Worm (Caenorhabditis elegans) whole organism, mixed stage, embryonic: ENCODE data around the gene K11E4.1.

Experiments used
- M03D4.4 ChIP-seq: sonication (generic microtip); optimal IDR thresholded peaks from 2 replicates; lab custom pipeline; 2017; ENCODE audit warnings: mild to moderate bottlenecking, missing genetic modification characterization, missing compliant biosample characterization
- bed-3 ChIP-seq: fragments of 200-800 bp; sonication (Bioruptor generic); optimal IDR thresholded peaks from 3 replicates; lab custom pipeline; 2018; ENCODE audit warnings: mild to moderate bottlenecking, missing genetic modification characterization, moderate library complexity, missing compliant biosample characterization
- blmp-1 ChIP-seq: fragments of 150-350 bp; optimal IDR thresholded peaks from 2 replicates; lab custom pipeline; 2014; ENCODE audit warnings: missing biosample characterization, missing genetic modification characterization
- ceh-39 ChIP-seq: fragments of 150-350 bp; optimal IDR thresholded peaks from 2 replicates; lab custom pipeline; 2014; ENCODE audit warnings: missing biosample characterization, missing genetic modification characterization
- ceh-43 ChIP-seq: fragments of 200-800 bp; sonication (Bioruptor generic); optimal IDR thresholded peaks from 2 replicates; lab custom pipeline; 2018; ENCODE audit warnings: mild to moderate bottlenecking, missing genetic modification characterization, moderate library complexity, missing compliant biosample characterization
- ceh-83 ChIP-seq: fragments of 200-800 bp; sonication (Bioruptor generic); optimal IDR thresholded peaks from 2 replicates; lab custom pipeline; 2018; ENCODE audit warnings: mild to moderate bottlenecking, missing genetic modification characterization, missing compliant biosample characterization
- ces-1 ChIP-seq: fragments of 150-350 bp; optimal IDR thresholded peaks from 2 replicates; lab custom pipeline; 2014; ENCODE audit warnings: missing biosample characterization, missing genetic modification reagents, missing genetic modification characterization
- cnd-1 ChIP-seq: fragments of 200-800 bp; sonication (Bioruptor generic); optimal IDR thresholded peaks from 2 replicates; lab custom pipeline; 2018; ENCODE audit warnings: mild to moderate bottlenecking, missing genetic modification characterization, missing compliant biosample characterization
- drap-1 ChIP-seq: fragments of 200-800 bp; sonication (Bioruptor generic); optimal IDR thresholded peaks from 3 replicates; lab custom pipeline; 2018; ENCODE audit warnings: mild to moderate bottlenecking, missing genetic modification characterization, missing compliant biosample characterization
- elt-1 ChIP-seq: sonication (generic microtip); optimal IDR thresholded peaks from 2 replicates; lab custom pipeline; 2017; ENCODE audit warnings: missing genetic modification characterization, mild to moderate bottlenecking, missing compliant biosample characterization, antibody characterized with exemption, moderate library complexity, borderline replicate concordance; ENCODE audit not compliant: insufficient read depth
- elt-3 ChIP-seq: fragments of 150-350 bp; optimal IDR thresholded peaks from 2 replicates; lab custom pipeline; 2014; ENCODE audit warnings: missing biosample characterization, missing genetic modification characterization
- flh-1 ChIP-seq: fragments of 200-800 bp; sonication (Bioruptor generic); optimal IDR thresholded peaks from 2 replicates; lab custom pipeline; 2018; ENCODE audit warnings: mild to moderate bottlenecking, missing genetic modification characterization, moderate library complexity, missing compliant biosample characterization
- ham-2 ChIP-seq: fragments of 200-800 bp; sonication (Bioruptor generic); optimal IDR thresholded peaks from 2 replicates; lab custom pipeline; 2018; ENCODE audit warnings: mild to moderate bottlenecking, missing genetic modification characterization, missing compliant biosample characterization
- lin-13 ChIP-seq: fragments of 150-350 bp; optimal IDR thresholded peaks from 2 replicates; lab custom pipeline; 2014; ENCODE audit warnings: missing biosample characterization, missing genetic modification characterization
- lin-32 ChIP-seq: fragments of 200-800 bp; sonication (Bioruptor generic); optimal IDR thresholded peaks from 2 replicates; lab custom pipeline; 2018; ENCODE audit warnings: mild to moderate bottlenecking, missing genetic modification characterization, missing compliant biosample characterization
- lsy-2 ChIP-seq: fragments of 150-350 bp; optimal IDR thresholded peaks from 2 replicates; lab custom pipeline; 2014; ENCODE audit warnings: missing biosample characterization, missing genetic modification characterization
- mab-5 ChIP-seq: fragments of 150-350 bp; optimal IDR thresholded peaks from 2 replicates; lab custom pipeline; 2014; ENCODE audit warnings: missing biosample characterization, missing genetic modification characterization
- mep-1 ChIP-seq: fragments of 150-350 bp; optimal IDR thresholded peaks from 2 replicates; lab custom pipeline; 2017; ENCODE audit warnings: missing biosample characterization, missing genetic modification reagents, missing genetic modification characterization, inconsistent platforms
- mls-2 ChIP-seq: sonication (generic microtip); optimal IDR thresholded peaks from 2 replicates; lab custom pipeline; 2016; ENCODE audit warnings: mild to moderate bottlenecking, missing genetic modification characterization, moderate library complexity, missing compliant biosample characterization
- nhr-12 ChIP-seq: fragments of 150-350 bp; optimal IDR thresholded peaks from 2 replicates; lab custom pipeline; 2014; ENCODE audit warnings: missing biosample characterization, missing genetic modification characterization
- nhr-2 ChIP-seq: fragments of 150-350 bp; optimal IDR thresholded peaks from 2 replicates; lab custom pipeline; 2014; ENCODE audit warnings: missing biosample characterization, missing genetic modification characterization
- nhr-237 ChIP-seq: fragments of 150-350 bp; optimal IDR thresholded peaks from 2 replicates; lab custom pipeline; 2014; ENCODE audit warnings: missing biosample characterization, missing genetic modification characterization
- nhr-28 ChIP-seq: fragments of 150-350 bp; optimal IDR thresholded peaks from 2 replicates; lab custom pipeline; 2014; ENCODE audit warnings: missing biosample characterization, missing genetic modification characterization
- nhr-76 ChIP-seq: sonication (generic microtip); optimal IDR thresholded peaks from 2 replicates; lab custom pipeline; 2017; ENCODE audit warnings: missing biosample characterization, missing genetic modification characterization
- pha-4 ChIP-seq: fragments of 150-350 bp; optimal IDR thresholded peaks from 2 replicates; lab custom pipeline; 2018; ENCODE audit warnings: missing biosample characterization, missing genetic modification reagents, missing genetic modification characterization
- sem-2 ChIP-seq: fragments of 200-800 bp; sonication (Bioruptor generic); optimal IDR thresholded peaks from 2 replicates; lab custom pipeline; 2018; ENCODE audit warnings: mild to moderate bottlenecking, missing genetic modification characterization, missing compliant biosample characterization
- sptf-1 ChIP-seq: sonication (generic microtip); optimal IDR thresholded peaks from 2 replicates; lab custom pipeline; 2017; ENCODE audit warnings: mild to moderate bottlenecking, missing genetic modification characterization, moderate library complexity, missing compliant biosample characterization
- tbx-8 ChIP-seq: fragments of 200-800 bp; sonication (Bioruptor generic); optimal IDR thresholded peaks from 2 replicates; lab custom pipeline; 2018; ENCODE audit warnings: mild to moderate bottlenecking, missing genetic modification characterization, moderate library complexity, missing compliant biosample characterization
- unc-120 ChIP-seq: sonication (generic microtip); optimal IDR thresholded peaks from 2 replicates; lab custom pipeline; 2017; ENCODE audit warnings: missing genetic modification characterization, missing compliant biosample characterization; ENCODE audit not compliant: poor library complexity, severe bottlenecking
- unc-39 ChIP-seq: fragments of 150-350 bp; optimal IDR thresholded peaks from 2 replicates; lab custom pipeline; 2014; ENCODE audit warnings: missing biosample characterization, missing genetic modification characterization
- unc-62 ChIP-seq: fragments of 150-350 bp; optimal IDR thresholded peaks from 2 replicates; lab custom pipeline; 2014; ENCODE audit warnings: missing biosample characterization, missing genetic modification reagents, missing genetic modification characterization
- zip-8 ChIP-seq: fragments of 150-350 bp; optimal IDR thresholded peaks from 2 replicates; lab custom pipeline; 2014; ENCODE audit warnings: missing biosample characterization, missing genetic modification characterization
- ztf-11 ChIP-seq: fragments of 150-350 bp; optimal IDR thresholded peaks from 2 replicates; lab custom pipeline; 2014; ENCODE audit warnings: missing biosample characterization, missing genetic modification characterization

Gene K11E4.1

ce11 chrX:13728991-13729390 is 15.0 kb downstream of the K11E4.1 start:
- TF ChIP-seq tbx-8 (GFP tag; lab: Kevin White, UChicago) (no peak), sem-2 (GFP tag; lab: Kevin White, UChicago) (no peak), nhr-2 (tag; lab: Kevin White, UChicago) (no peak), M03D4.4 (tag; lab: Kevin White, UChicago) (no peak), lin-13 (no peak), ceh-39 (no peak), ham-2 (no peak), ztf-11 (tag; lab: Kevin White, UChicago) (no peak), zip-8 (tag; lab: Kevin White, UChicago) (no peak), flh-1 (no peak), unc-62 (GFP tag; lab: Kevin White, UChicago) (no peak), bed-3 (GFP tag; lab: Kevin White, UChicago) (no peak), nhr-28 (no peak), drap-1 (GFP tag; lab: Kevin White, UChicago) (no peak), sptf-1 (tag; lab: Kevin White, UChicago) (no peak), blmp-1 (no peak), pha-4 (tag; lab: Kevin White, UChicago) (no peak), unc-120 (no peak), mab-5 (tag; lab: Kevin White, UChicago) (no peak)
- TF ChIP-seq, all 35 proteins: peak for 0

ce11 chrX:13729724-13730123 is 15.8 kb downstream of the K11E4.1 start:
- TF ChIP-seq elt-3 (tag; lab: Kevin White, UChicago) (no peak), ces-1 (GFP tag; lab: Kevin White, UChicago) (no peak), nhr-12 (no peak), nhr-76 (tag; lab: Kevin White, UChicago) (no peak)

DNA sequence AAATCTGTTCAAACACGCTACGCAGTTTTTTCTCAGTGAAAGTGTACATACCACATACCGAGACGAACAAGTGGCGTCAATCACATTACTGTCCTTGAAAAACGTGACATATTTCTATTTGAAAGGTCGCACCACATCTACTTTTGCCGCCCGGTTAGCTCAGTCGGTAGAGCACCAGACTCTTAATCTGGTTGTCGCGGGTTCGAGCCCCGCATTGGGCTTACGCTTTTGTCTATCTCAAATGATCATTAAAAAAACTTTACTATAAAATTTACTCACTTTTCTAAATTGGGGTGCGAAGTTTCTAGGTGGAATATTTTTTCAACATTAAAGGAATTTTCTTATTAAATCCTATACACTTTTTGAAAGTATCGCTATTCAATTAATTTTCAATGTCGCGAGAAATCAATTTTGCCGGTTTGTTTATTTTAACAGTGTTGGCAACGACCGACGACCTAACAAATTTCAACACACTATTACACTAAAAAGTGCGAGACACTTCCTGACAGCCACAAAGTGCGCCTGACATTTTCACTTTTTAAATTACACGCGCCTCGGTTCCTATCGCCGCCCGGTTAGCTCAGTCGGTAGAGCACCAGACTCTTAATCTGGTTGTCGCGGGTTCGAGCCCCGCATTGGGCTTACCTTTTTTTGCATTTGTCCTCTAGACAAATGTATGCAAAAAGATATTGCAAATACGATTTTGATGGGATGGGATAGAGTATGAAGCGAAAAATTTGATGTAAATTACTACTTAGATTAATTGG is 16.4 kb downstream of the K11E4.1 start:
- no peak for TF ChIP-seq ztf-11 (tag; lab: Kevin White, UChicago)
- TF ChIP-seq zip-8 (tag; lab: Kevin White, UChicago) = no peak
- TF ChIP-seq pha-4 (tag; lab: Kevin White, UChicago) = no peak
- TF ChIP-seq unc-120 = peak; percentile 85
- TF ChIP-seq mls-2 (tag; lab: Kevin White, UChicago) = peak; percentile 29
- TF ChIP-seq drap-1 (GFP tag; lab: Kevin White, UChicago) = peak; percentile 20
- TF ChIP-seq mab-5 (tag; lab: Kevin White, UChicago) = no peak
- TF ChIP-seq tbx-8 (GFP tag; lab: Kevin White, UChicago) = no peak
- TF ChIP-seq sptf-1 (tag; lab: Kevin White, UChicago) = peak; percentile 29
- TF ChIP-seq ces-1 (GFP tag; lab: Kevin White, UChicago) = no peak
- no peak for TF ChIP-seq lsy-2 (tag; lab: Kevin White, UChicago)
- TF ChIP-seq nhr-237 (tag; lab: Kevin White, UChicago) = no peak
- TF ChIP-seq mep-1 = no peak
- no peak for TF ChIP-seq M03D4.4 (tag; lab: Kevin White, UChicago)
- no peak for TF ChIP-seq ceh-83
- no peak for TF ChIP-seq ceh-43 (GFP tag; lab: Kevin White, UChicago)
- no peak for TF ChIP-seq blmp-1
- no peak for TF ChIP-seq bed-3 (GFP tag; lab: Kevin White, UChicago)
- TF ChIP-seq nhr-76 (tag; lab: Kevin White, UChicago) = no peak
- no peak for TF ChIP-seq nhr-12
- no peak for TF ChIP-seq nhr-2 (tag; lab: Kevin White, UChicago)
- peak; percentile 17 for TF ChIP-seq lin-32 (GFP tag; lab: Kevin White, UChicago)
- TF ChIP-seq unc-39 (tag; lab: Kevin White, UChicago) = no peak
- TF ChIP-seq elt-3 (tag; lab: Kevin White, UChicago) = no peak
- TF ChIP-seq cnd-1 = no peak

DNA sequence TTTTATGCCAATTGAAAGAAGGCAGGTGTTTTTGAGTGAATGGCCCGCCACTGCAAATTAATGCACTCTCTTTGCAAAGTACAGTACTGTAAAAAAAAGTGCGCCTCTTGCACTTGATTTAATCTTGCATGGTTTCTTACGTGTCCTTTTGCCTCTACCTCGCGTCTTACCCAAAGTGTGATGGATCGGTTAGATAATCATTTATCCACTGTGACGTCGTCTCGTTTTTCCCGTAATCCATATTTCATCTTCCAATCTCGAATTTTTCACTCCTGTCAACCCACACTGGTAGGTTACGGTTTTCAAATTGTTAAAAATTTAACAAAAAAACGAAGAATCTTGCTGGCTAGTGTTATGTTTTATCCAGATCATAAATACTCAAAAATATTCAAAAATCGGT is 22.7 kb downstream of the K11E4.1 start:
- TF ChIP-seq cnd-1 (no peak), tbx-8 (GFP tag; lab: Kevin White, UChicago) (no peak), unc-39 (tag; lab: Kevin White, UChicago) (no peak), nhr-76 (tag; lab: Kevin White, UChicago) (no peak), elt-1 (tag; lab: Kevin White, UChicago) (peak; percentile 76), elt-3 (tag; lab: Kevin White, UChicago) (no peak)
